Fruit fly (Drosophila melanogaster) whole organism, wandering third instar larva: Measurements from ENCODE around the gene kz.

Source experiments
- Abd-B ChIP-seq: fragments of >200 bp; optimal IDR thresholded peaks from 2 replicates; lab custom pipeline; 2017; ENCODE audit warnings: missing biosample characterization, missing genetic modification characterization
- CG32264 ChIP-seq: fragments of 200-800 bp; sonication (Bioruptor generic); optimal IDR thresholded peaks from 2 replicates; lab custom pipeline; 2016; ENCODE audit warnings: missing biosample characterization, missing genetic modification characterization
- CG9705 ChIP-seq: fragments of 200-800 bp; sonication (Bioruptor generic); optimal IDR thresholded peaks from 2 replicates; lab custom pipeline; 2018; ENCODE audit warnings: missing biosample characterization, mild to moderate bottlenecking, missing genetic modification characterization
- CrebA ChIP-seq: fragments of 200-800 bp; sonication (Bioruptor generic); optimal IDR thresholded peaks from 2 replicates; lab custom pipeline; 2016; ENCODE audit warnings: missing biosample characterization, mild to moderate bottlenecking, missing genetic modification characterization, borderline replicate concordance
- Dfd ChIP-seq: fragments of >200 bp; optimal IDR thresholded peaks from 2 replicates; lab custom pipeline; 2017; ENCODE audit warnings: missing biosample characterization, missing genetic modification characterization
- Dif ChIP-seq: fragments of 200-275, 200-300 bp; sonication (Bioruptor generic); optimal IDR thresholded peaks from 2 replicates; lab custom pipeline; 2018; ENCODE audit warnings: missing biosample characterization, missing genetic modification characterization; ENCODE audit not compliant: partially characterized antibody
- GATAd ChIP-seq: sonication (Bioruptor generic); optimal IDR thresholded peaks from 2 replicates; lab custom pipeline; 2016; ENCODE audit warnings: missing biosample characterization, missing genetic modification characterization
- HLH106 ChIP-seq: fragments of 200-800 bp; optimal IDR thresholded peaks from 3 replicates; lab custom pipeline; 2019; ENCODE audit warnings: missing biosample characterization, mild to moderate bottlenecking, missing genetic modification characterization, moderate library complexity
- Hnf4 ChIP-seq: fragments of 200-800 bp; sonication (Bioruptor generic); optimal IDR thresholded peaks from 2 replicates; lab custom pipeline; 2016; ENCODE audit warnings: missing biosample characterization, mild to moderate bottlenecking, missing genetic modification characterization
- Hr78 ChIP-seq: fragments of >200 bp; optimal IDR thresholded peaks from 2 replicates; lab custom pipeline; 2017; ENCODE audit warnings: missing biosample characterization, missing genetic modification characterization
- Hr83 ChIP-seq: fragments of 200-300 bp; sonication (Bioruptor generic); optimal IDR thresholded peaks from 2 replicates; lab custom pipeline; 2016; ENCODE audit warnings: missing biosample characterization, mild to moderate bottlenecking, missing genetic modification characterization, moderate library complexity; ENCODE audit not compliant: poor library complexity, severe bottlenecking
- Myc ChIP-seq: fragments of >200 bp; optimal IDR thresholded peaks from 2 replicates; lab custom pipeline; 2017
- N ChIP-seq: fragments of >200 bp; optimal IDR thresholded peaks from 2 replicates; lab custom pipeline; 2018; ENCODE audit warnings: missing biosample characterization, missing external identifiers, missing genetic modification characterization
- OdsH ChIP-seq: fragments of 200-800 bp; sonication (Bioruptor generic); optimal IDR thresholded peaks from 2 replicates; lab custom pipeline; 2016; ENCODE audit warnings: missing biosample characterization, mild to moderate bottlenecking, missing genetic modification characterization
- Sp1 ChIP-seq: fragments of 200-800 bp; sonication (Bioruptor generic); optimal IDR thresholded peaks from 3 replicates; lab custom pipeline; 2019; ENCODE audit warnings: missing biosample characterization, mild to moderate bottlenecking, missing genetic modification characterization, moderate library complexity
- Vsx2 ChIP-seq: fragments of 200-300, 225-300 bp; sonication (Bioruptor generic); optimal IDR thresholded peaks from 2 replicates; lab custom pipeline; 2018; ENCODE audit warnings: missing biosample characterization, missing genetic modification characterization; ENCODE audit not compliant: partially characterized antibody
- br ChIP-seq: fragments of 200-800 bp; sonication (Bioruptor generic); optimal IDR thresholded peaks from 2 replicates; lab custom pipeline; 2016; ENCODE audit warnings: missing biosample characterization, missing genetic modification characterization
- brk ChIP-seq: fragments of 200-800 bp; sonication (Bioruptor generic); optimal IDR thresholded peaks from 2 replicates; lab custom pipeline; 2016; ENCODE audit warnings: missing biosample characterization, mild to moderate bottlenecking, missing genetic modification characterization
- dl ChIP-seq, 2 experiments: fragments of 175-275, 200-275 bp in 1 of 2; fragments of 200-275 bp in 1 of 2; sonication (Bioruptor generic); optimal IDR thresholded peaks; lab custom pipeline; 2018; ENCODE audit warnings: mild to moderate bottlenecking in 2 of 2, missing biosample characterization in 2 of 2, missing genetic modification characterization in 2 of 2, moderate library complexity in 2 of 2; ENCODE audit not compliant: partially characterized antibody in 2 of 2, insufficient read depth in 1 of 2
- dsf ChIP-seq: sonication (Bioruptor generic); optimal IDR thresholded peaks from 2 replicates; lab custom pipeline; 2016; ENCODE audit warnings: missing biosample characterization, missing genetic modification characterization, borderline replicate concordance
- ey ChIP-seq: fragments of 200-800 bp; sonication (Bioruptor generic); optimal IDR thresholded peaks from 2 replicates; lab custom pipeline; 2016; ENCODE audit warnings: missing biosample characterization, missing genetic modification characterization
- fru ChIP-seq: fragments of 200-800 bp; sonication (Bioruptor generic); optimal IDR thresholded peaks from 3 replicates; lab custom pipeline; 2016; ENCODE audit warnings: missing biosample characterization, mild to moderate bottlenecking, missing genetic modification characterization
- h ChIP-seq: fragments of 200-800 bp; sonication (Bioruptor generic); optimal IDR thresholded peaks from 3 replicates; lab custom pipeline; 2016; ENCODE audit warnings: missing biosample characterization, mild to moderate bottlenecking, missing genetic modification characterization
- jim ChIP-seq: fragments of 175-275, 200-325 bp; sonication (Bioruptor generic); optimal IDR thresholded peaks from 2 replicates; lab custom pipeline; 2016; ENCODE audit warnings: missing biosample characterization, mild to moderate bottlenecking, missing genetic modification characterization
- rgr ChIP-seq: fragments of 200-800 bp; sonication (Bioruptor generic); optimal IDR thresholded peaks from 3 replicates; lab custom pipeline; 2016; ENCODE audit warnings: missing biosample characterization, mild to moderate bottlenecking, missing genetic modification characterization
- sage ChIP-seq: fragments of 200-800 bp; sonication (Bioruptor generic); optimal IDR thresholded peaks from 2 replicates; lab custom pipeline; 2016; ENCODE audit warnings: missing biosample characterization, mild to moderate bottlenecking, missing genetic modification characterization
- sv ChIP-seq: fragments of 200-800 bp; sonication (Bioruptor generic); optimal IDR thresholded peaks from 3 replicates; lab custom pipeline; 2016; ENCODE audit warnings: missing biosample characterization, missing genetic modification characterization
- tai ChIP-seq: sonication (Bioruptor generic); optimal IDR thresholded peaks from 2 replicates; lab custom pipeline; 2016; ENCODE audit warnings: missing biosample characterization, missing genetic modification characterization
- usp ChIP-seq: fragments of >200 bp; optimal IDR thresholded peaks from 2 replicates; lab custom pipeline; 2017; ENCODE audit warnings: missing biosample characterization, missing genetic modification characterization

Gene kz

dm6 chrX:2249763-2250162, 7.9 kb upstream of the kz start, which contains the start of gene crn:
Gene crn (minus strand): TSS chrX:2249983.
- no peak for TF ChIP-seq Hnf4 (GFP tag; lab: Kevin White, UChicago)
- no peak for TF ChIP-seq brk (GFP tag; lab: Kevin White, UChicago)
- no peak for TF ChIP-seq ey (GFP tag; lab: Kevin White, UChicago)
- TF ChIP-seq N (GFP tag; lab: Kevin White, UChicago) = no peak
- TF ChIP-seq tai (GFP tag; lab: Kevin White, UChicago) = no peak
- no peak for TF ChIP-seq Myc
- no peak for TF ChIP-seq Hr83 (GFP tag; lab: Kevin White, UChicago)
- TF ChIP-seq rgr (GFP tag; lab: Kevin White, UChicago) = no peak
- no peak for TF ChIP-seq HLH106 (tag; lab: Kevin White, UChicago)
- no peak for TF ChIP-seq Sp1
- no peak for TF ChIP-seq CrebA
- no peak for TF ChIP-seq h (GFP tag; lab: Kevin White, UChicago)

dm6 chrX:2245931-2246330, 4.1 kb upstream of the kz start, which contains the start of gene Or2a:
Gene Or2a (plus strand): TSS chrX:2246231.
- TF ChIP-seq Hr83 (GFP tag; lab: Kevin White, UChicago) = no peak
- TF ChIP-seq usp = no peak
- no peak for TF ChIP-seq HLH106 (tag; lab: Kevin White, UChicago)
- TF ChIP-seq rgr (GFP tag; lab: Kevin White, UChicago) = no peak
- no peak for TF ChIP-seq OdsH (GFP tag; lab: Kevin White, UChicago)
- TF ChIP-seq br (GFP tag; lab: Kevin White, UChicago) = no peak
- TF ChIP-seq, all 38 proteins: peak for 0

dm6 chrX:2244753-2245152, 2.9 kb upstream of the kz start:
- TF ChIP-seq br (GFP tag; lab: Kevin White, UChicago) (no peak), dsf (GFP tag; lab: Kevin White, UChicago) (no peak), CG9705 (GFP tag; lab: Kevin White, UChicago) (no peak), h (GFP tag; lab: Kevin White, UChicago) (no peak), brk (GFP tag; lab: Kevin White, UChicago) (no peak), Abd-B (GFP tag; lab: Kevin White, UChicago) (no peak), Sp1 (no peak), rgr (GFP tag; lab: Kevin White, UChicago) (no peak), Hr83 (GFP tag; lab: Kevin White, UChicago) (no peak), sv (no peak), CG32264 (no peak), CrebA (no peak), jim (GFP tag; lab: Kevin White, UChicago) (no peak), usp (no peak), GATAd (no peak), Vsx2 (GFP tag; lab: Kevin White, UChicago) (no peak), dl (GFP tag; optimal IDR thresholded peaks at IDR 0.05; lab: Kevin White, UChicago; ENCODE audit: insufficient read depth in 1 of 2, partially characterized antibody in 2 of 2) (no peak), fru (GFP tag; lab: Kevin White, UChicago) (no peak), Hr78 (GFP tag; lab: Kevin White, UChicago) (no peak), N (GFP tag; lab: Kevin White, UChicago) (no peak)

- TF ChIP-seq Dfd (GFP tag; lab: Kevin White, UChicago) (peak; percentile 99), sv (no peak)
Observed at dm6 chrX:2242897-2243296, 1.1 kb upstream of the kz start.

- TF ChIP-seq sage (GFP tag; lab: Kevin White, UChicago) (no peak), Dif (GFP tag; lab: Kevin White, UChicago) (peak; percentile 43)
Observed at dm6 chrX:2225138-2225537, 16.7 kb downstream of the kz start, which contains the start of gene pcx. Gene pcx (plus strand): TSS chrX:2225296.

- TF ChIP-seq fru (GFP tag; lab: Kevin White, UChicago) = no peak
Observed at dm6 chrX:2223454-2223853, 18.4 kb downstream of the kz start, which contains the start of gene CG14052. Gene CG14052 (plus strand): TSS chrX:2223754.
